Worm (Caenorhabditis elegans): ENCODE data around the gene Y67H2A.10.

Gene Y67H2A.10

DNA sequence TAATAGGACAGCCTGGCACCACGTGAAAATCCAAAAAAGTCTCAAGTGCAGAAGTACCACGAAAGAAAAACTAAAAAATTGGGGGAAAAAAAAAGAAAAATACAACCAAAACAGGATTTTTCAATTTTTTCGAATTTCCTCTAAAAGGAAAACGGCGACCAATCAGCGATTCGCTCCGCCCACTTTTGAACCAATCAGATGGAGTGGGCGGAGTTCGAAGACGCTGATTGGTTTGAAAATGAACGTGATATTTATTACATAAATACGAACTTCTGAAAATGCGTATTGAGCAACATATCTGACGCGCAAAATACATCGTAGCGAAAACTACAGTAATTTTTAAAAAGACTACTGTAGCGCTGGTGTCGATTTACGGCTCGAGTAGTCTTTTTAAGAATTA lies 20.9 kb downstream of the Y67H2A.10 start:
- TF ChIP-seq T07F8.4 (tag; optimal IDR thresholded peaks at IDR 0.05): no peak
- no peak for TF ChIP-seq F33H1.4 (GFP tag; IDR thresholded peaks at IDR 0.05)
- no peak for TF ChIP-seq attf-6 (GFP tag; IDR thresholded peaks at IDR 0.05)
- no peak for TF ChIP-seq snpc-1.3 (tag; optimal IDR thresholded peaks at IDR 0.05; ENCODE audit: insufficient read depth)
- no peak for TF ChIP-seq Y79H2A.3 (GFP tag; conservative IDR thresholded peaks at IDR 0.05)
- TF ChIP-seq ztf-26 (tag; optimal IDR thresholded peaks at IDR 0.05): no peak
- TF ChIP-seq nfya-1 (tag; optimal IDR thresholded peaks at IDR 0.05; ENCODE audit: borderline replicate concordance, insufficient read depth): no peak
- no peak for TF ChIP-seq ama-1 (optimal IDR thresholded peaks at IDR 0.05)
- no peak for TF ChIP-seq ama-1 (GFP tag; optimal IDR thresholded peaks at IDR 0.05)
- TF ChIP-seq dpff-1 (tag; optimal IDR thresholded peaks at IDR 0.05): no peak
- no peak for TF ChIP-seq lsl-1 (GFP tag; optimal IDR thresholded peaks at IDR 0.05)
- no peak for TF ChIP-seq die-1 (tag; optimal IDR thresholded peaks at IDR 0.05)
- TF ChIP-seq mel-28 (tag; optimal IDR thresholded peaks at IDR 0.05; ENCODE audit: borderline replicate concordance): no peak
- TF ChIP-seq atf-7 (tag; optimal IDR thresholded peaks at IDR 0.05): no peak
- no peak for TF ChIP-seq ets-4 (GFP tag; optimal IDR thresholded peaks at IDR 0.05)

ce11 chrIV:13262849-13263248 lies 26.5 kb downstream of the Y67H2A.10 start:
- peak; percentile 62 for TF ChIP-seq mcd-1 (GFP tag; IDR thresholded peaks at IDR 0.05)
- TF ChIP-seq hmg-1.2 (GFP tag; IDR thresholded peaks at IDR 0.05): peak; percentile 70
- TF ChIP-seq aptf-3 (GFP tag; IDR thresholded peaks at IDR 0.05): 0 out of 2 replicates have a peak, but pooled peaks have one; percentile 25

DNA sequence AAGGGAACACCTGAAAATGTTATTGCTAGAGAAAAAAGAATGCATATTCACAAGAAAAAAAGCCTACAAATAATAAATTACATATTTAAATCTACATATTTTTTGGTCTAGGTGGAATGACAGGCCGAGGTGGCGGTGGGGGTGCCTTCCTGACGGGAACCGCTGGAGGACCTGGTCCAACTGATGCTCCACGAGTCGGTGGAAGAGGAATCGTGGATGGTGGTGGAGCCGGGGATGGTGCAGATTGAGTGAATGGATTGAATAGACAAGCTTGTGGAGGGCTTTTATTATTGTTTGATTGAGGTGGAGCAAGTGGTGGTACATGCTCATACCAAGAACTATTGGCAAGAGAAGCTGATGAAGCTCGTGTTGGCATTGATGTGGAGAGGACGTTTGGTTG lies 27.5 kb downstream of the Y67H2A.10 start:
- TF ChIP-seq cebp-2 (GFP tag; IDR thresholded peaks at IDR 0.05) (0 out of 2 replicates have a peak, but pooled peaks have one; percentile 62), zfh-2 (GFP tag; conservative IDR thresholded peaks at IDR 0.05) (peak; percentile 73), F10E7.11 (tag; optimal IDR thresholded peaks at IDR 0.05) (no peak)

DNA sequence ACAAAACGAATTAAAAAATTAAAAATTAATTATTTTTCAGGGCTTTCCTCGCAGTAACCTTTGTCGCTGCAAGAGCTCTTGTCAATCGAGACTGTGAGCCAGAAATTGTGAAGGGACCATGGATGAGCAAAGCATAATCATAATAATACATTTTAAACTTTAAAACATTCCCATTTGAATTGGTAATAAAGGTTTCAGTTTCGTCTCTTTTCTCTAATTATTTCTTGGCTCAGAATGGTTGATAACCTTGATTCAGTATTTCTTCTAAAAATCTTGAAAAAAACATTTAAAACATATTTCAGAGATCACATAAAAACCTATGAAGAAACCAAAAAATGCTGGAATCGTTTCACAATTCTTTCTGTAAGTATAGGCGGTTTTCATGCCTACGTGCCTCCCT lies 30.4 kb downstream of the Y67H2A.10 start, which contains the start of gene JC8.16:
Gene JC8.16, plus strand, starts transcription at position 301 of the 400 bp plus-strand sequence.
- TF ChIP-seq ztf-18 (tag; optimal IDR thresholded peaks at IDR 0.05) (no peak), sptf-2 (GFP tag; optimal IDR thresholded peaks at IDR 0.05) (no peak), F23B12.7 (tag; optimal IDR thresholded peaks at IDR 0.05; ENCODE audit: insufficient read depth) (no peak)

DNA sequence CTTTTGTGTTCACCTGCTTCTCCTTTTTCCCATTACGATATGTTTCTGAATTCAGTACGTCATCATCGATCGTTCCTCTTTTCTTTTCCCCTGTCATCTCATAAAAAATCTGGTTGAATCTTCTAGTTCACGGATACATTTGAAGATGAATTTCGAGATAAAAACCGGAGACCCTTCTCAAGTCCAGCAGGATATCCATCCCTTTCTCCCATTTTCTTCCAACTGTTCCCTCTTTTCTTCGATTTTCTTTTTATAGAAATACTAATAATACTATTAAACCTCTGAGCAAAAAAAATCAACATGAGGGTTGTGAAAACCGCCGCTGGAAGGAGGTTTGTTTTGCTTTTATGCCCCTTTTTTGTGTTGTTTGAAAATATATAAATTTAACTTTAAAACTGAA lies 33.4 kb downstream of the Y67H2A.10 start, which contains the start of gene bus-12:
Gene bus-12, plus strand, starts transcription at position 301 of the 400 bp plus-strand sequence.
- no peak for TF ChIP-seq snpc-1.3 (tag; optimal IDR thresholded peaks at IDR 0.05; ENCODE audit: insufficient read depth)
- no peak for TF ChIP-seq mes-4 (tag; optimal IDR thresholded peaks at IDR 0.05)
- TF ChIP-seq ceh-79 (tag; optimal IDR thresholded peaks at IDR 0.05): no peak
- TF ChIP-seq B0035.1 (tag; optimal IDR thresholded peaks at IDR 0.05): no peak
- TF ChIP-seq ceh-91 (GFP tag; IDR thresholded peaks at IDR 0.05): no peak
- no peak for TF ChIP-seq snpc-1.1 (tag; optimal IDR thresholded peaks at IDR 0.05; ENCODE audit: insufficient read depth)
- no peak for TF ChIP-seq unc-62 (GFP tag; optimal IDR thresholded peaks at IDR 0.05)

ce11 chrIV:13253841-13254240 lies 35.5 kb downstream of the Y67H2A.10 start, which contains the start of gene ttr-45:
TSS of gene ttr-45 (plus strand) at chrIV:13254225.
- TF ChIP-seq ekl-4 (GFP tag; IDR thresholded peaks at IDR 0.05) (0 out of 2 replicates have a peak, but pooled peaks have one; percentile 22), madf-8 (GFP tag; conservative IDR thresholded peaks at IDR 0.05) (no peak), nhr-90 (tag; optimal IDR thresholded peaks at IDR 0.05) (peak; percentile 5), ztf-6 (GFP tag; IDR thresholded peaks at IDR 0.05) (no peak), ets-4 (GFP tag; optimal IDR thresholded peaks at IDR 0.05) (peak; percentile 19), unc-62 (GFP tag; optimal IDR thresholded peaks at IDR 0.05) (peak; percentile 74), ceh-40 (GFP tag; IDR thresholded peaks at IDR 0.05) (no peak), somi-1 (GFP tag; optimal IDR thresholded peaks at IDR 0.05) (no peak), unc-130 (GFP tag; optimal IDR thresholded peaks at IDR 0.05) (no peak), tlf-1 (GFP tag; optimal IDR thresholded peaks at IDR 0.05) (peak; percentile 52), sdz-38 (tag; optimal IDR thresholded peaks at IDR 0.05) (no peak), attf-5 (GFP tag; optimal IDR thresholded peaks at IDR 0.05) (peak; percentile 43), bed-1 (GFP tag; IDR thresholded peaks at IDR 0.05) (no peak), pha-4 (tag; optimal IDR thresholded peaks at IDR 0.05) (peak; percentile 65), atf-7 (tag; optimal IDR thresholded peaks at IDR 0.05) (peak; percentile 50)

Measured in whole organism, young adult.